Fruit fly (Drosophila melanogaster) whole organism, prepupa: Measurements from ENCODE around the gene CG8460.
A peak's percentile ranks its signal among the peaks of the same experiment; 100 is the strongest.

Source experiments
- Blimp-1 ChIP-seq: fragments of 200-800 bp; sonication (Bioruptor generic); optimal IDR thresholded peaks from 3 replicates; lab custom pipeline; 2017; ENCODE audit warnings: missing biosample characterization, missing genetic modification characterization, mild to moderate bottlenecking, moderate library complexity, missing genetic modification reagents
- CG10631 ChIP-seq: fragments of 200-800 bp; sonication (Bioruptor generic); optimal IDR thresholded peaks from 2 replicates; lab custom pipeline; 2016; ENCODE audit warnings: missing biosample characterization, missing genetic modification characterization
- CG10669 ChIP-seq: fragments of 200-800 bp; sonication (Bioruptor generic); optimal IDR thresholded peaks from 3 replicates; lab custom pipeline; 2018; ENCODE audit warnings: missing biosample characterization, mild to moderate bottlenecking, missing genetic modification characterization, moderate library complexity
- CG11294 ChIP-seq: fragments of 200-800 bp; sonication (Bioruptor generic); IDR thresholded peaks from 2 replicates; pipeline ENCODE4 v1.3.6; 2022; ENCODE audit warnings: missing biosample characterization, missing genetic modification characterization
- CG11762 ChIP-seq: fragments of 200-800 bp; sonication (Bioruptor generic); optimal IDR thresholded peaks from 3 replicates; lab custom pipeline; 2016; ENCODE audit warnings: missing biosample characterization, missing genetic modification characterization; ENCODE audit not compliant: insufficient read depth
- CG11902 ChIP-seq: fragments of 200-800 bp; sonication (Bioruptor generic); optimal IDR thresholded peaks from 3 replicates; lab custom pipeline; 2016; ENCODE audit warnings: missing biosample characterization, missing genetic modification characterization
- CG15336 ChIP-seq: fragments of 200-800 bp; sonication (Bioruptor generic); IDR thresholded peaks from 2 replicates; pipeline ENCODE4 v1.3.6; 2022; ENCODE audit warnings: missing biosample characterization, missing genetic modification characterization
- CG1621 ChIP-seq: fragments of 200-800 bp; sonication (Bioruptor generic); optimal IDR thresholded peaks from 3 replicates; lab custom pipeline; 2018; ENCODE audit warnings: missing biosample characterization, mild to moderate bottlenecking, missing genetic modification characterization
- CG16779 ChIP-seq: fragments of 200-800 bp; sonication (Bioruptor generic); optimal IDR thresholded peaks from 3 replicates; lab custom pipeline; 2017; ENCODE audit warnings: missing biosample characterization, mild to moderate bottlenecking, missing genetic modification characterization
- CG3032 ChIP-seq: fragments of 200-800 bp; optimal IDR thresholded peaks from 2 replicates; lab custom pipeline; 2019; ENCODE audit warnings: missing biosample characterization, mild to moderate bottlenecking, missing genetic modification characterization, moderate library complexity
- CG31627 ChIP-seq: fragments of 200-800 bp; sonication (Bioruptor generic); optimal IDR thresholded peaks from 3 replicates; lab custom pipeline; 2016; ENCODE audit warnings: missing biosample characterization, missing genetic modification characterization
- CG32006 ChIP-seq: fragments of 200-800 bp; sonication (Bioruptor generic); optimal IDR thresholded peaks from 3 replicates; lab custom pipeline; 2017; ENCODE audit warnings: missing biosample characterization, mild to moderate bottlenecking, missing genetic modification characterization
- CG34406 ChIP-seq: fragments of 200-800 bp; sonication (Bioruptor generic); optimal IDR thresholded peaks from 3 replicates; lab custom pipeline; 2016; ENCODE audit warnings: missing biosample characterization, missing genetic modification characterization
- CG3919 ChIP-seq: fragments of 200-800 bp; sonication (Bioruptor generic); optimal IDR thresholded peaks from 3 replicates; lab custom pipeline; 2016; ENCODE audit warnings: missing biosample characterization, missing genetic modification characterization
- CG4318 ChIP-seq: fragments of 200-800 bp; sonication (Bioruptor generic); optimal IDR thresholded peaks from 3 replicates; lab custom pipeline; 2017; ENCODE audit warnings: missing biosample characterization, mild to moderate bottlenecking, missing genetic modification characterization
- CG6163 ChIP-seq: fragments of 200-800 bp; sonication (Bioruptor generic); IDR thresholded peaks from 3 replicates; pipeline ENCODE4 v1.3.6; 2022; ENCODE audit warnings: missing biosample characterization, missing genetic modification characterization
- CG6276 ChIP-seq: fragments of 200-800 bp; sonication (Bioruptor generic); optimal IDR thresholded peaks from 2 replicates; lab custom pipeline; 2017; ENCODE audit warnings: missing biosample characterization, mild to moderate bottlenecking, missing genetic modification characterization
- CG6808 ChIP-seq: fragments of 200-800 bp; sonication (Bioruptor generic); optimal IDR thresholded peaks from 3 replicates; lab custom pipeline; 2017; ENCODE audit warnings: missing biosample characterization, missing genetic modification characterization, mild to moderate bottlenecking, moderate library complexity, missing genetic modification reagents
- CG6854 ChIP-seq: fragments of 200-800 bp; sonication (Bioruptor generic); optimal IDR thresholded peaks from 2 replicates; lab custom pipeline; 2017; ENCODE audit warnings: missing biosample characterization, mild to moderate bottlenecking, missing genetic modification characterization
- CG7368 ChIP-seq: fragments of 200-800 bp; sonication (Bioruptor generic); optimal IDR thresholded peaks from 3 replicates; lab custom pipeline; 2016; ENCODE audit warnings: missing biosample characterization, missing genetic modification characterization
- CG8119 ChIP-seq: fragments of 200-800 bp; sonication (Bioruptor generic); IDR thresholded peaks from 3 replicates; pipeline ENCODE4 v1.3.6; 2022; ENCODE audit warnings: missing biosample characterization, missing genetic modification characterization
- CG8632 ChIP-seq: fragments of 200-800 bp; sonication (Bioruptor generic); optimal IDR thresholded peaks from 3 replicates; lab custom pipeline; 2016; ENCODE audit warnings: missing biosample characterization, missing genetic modification characterization
- Eip75B ChIP-seq: fragments of 200-800 bp; sonication (Bioruptor generic); optimal IDR thresholded peaks from 3 replicates; lab custom pipeline; 2016; ENCODE audit warnings: missing biosample characterization, missing genetic modification characterization
- Eip78C ChIP-seq: fragments of 200-800 bp; sonication (Bioruptor generic); peaks from one replicate; lab custom pipeline; 2016; ENCODE audit warnings: missing biosample characterization, missing genetic modification characterization
- Eip93F ChIP-seq: fragments of 200-800 bp; sonication (Bioruptor generic); optimal IDR thresholded peaks from 2 replicates; lab custom pipeline; 2016; ENCODE audit warnings: missing biosample characterization, mild to moderate bottlenecking, missing genetic modification characterization
- Ets21C ChIP-seq: fragments of 200-800 bp; sonication (Bioruptor generic); optimal IDR thresholded peaks from 3 replicates; lab custom pipeline; 2016; ENCODE audit warnings: missing biosample characterization, missing genetic modification characterization
- Ets96B ChIP-seq: fragments of 200-800 bp; optimal IDR thresholded peaks from 2 replicates; lab custom pipeline; 2019; ENCODE audit warnings: missing biosample characterization, mild to moderate bottlenecking, missing genetic modification characterization, moderate library complexity
- Gug ChIP-seq: fragments of 200-800 bp; sonication (Bioruptor generic); IDR thresholded peaks from 2 replicates; pipeline ENCODE4 v1.3.6; 2022; ENCODE audit warnings: missing biosample characterization, missing genetic modification characterization
- Hr39 ChIP-seq: fragments of 200-800 bp; sonication (Bioruptor generic); optimal IDR thresholded peaks from 2 replicates; lab custom pipeline; 2016; ENCODE audit warnings: missing biosample characterization, missing genetic modification characterization
- Hr4 ChIP-seq: fragments of 200-800 bp; sonication (Bioruptor generic); optimal IDR thresholded peaks from 3 replicates; lab custom pipeline; 2016; ENCODE audit warnings: missing biosample characterization, missing genetic modification characterization
- Lpt ChIP-seq: fragments of 200-800 bp; sonication (Bioruptor generic); optimal IDR thresholded peaks from 3 replicates; lab custom pipeline; 2016; ENCODE audit warnings: missing biosample characterization, missing genetic modification characterization
- OdsH ChIP-seq: fragments of 200-800 bp; sonication (Bioruptor generic); optimal IDR thresholded peaks from 3 replicates; lab custom pipeline; 2016; ENCODE audit warnings: missing biosample characterization, missing genetic modification characterization
- Smox ChIP-seq: fragments of 200-800 bp; sonication (Bioruptor generic); optimal IDR thresholded peaks from 3 replicates; lab custom pipeline; 2016; ENCODE audit warnings: missing biosample characterization, missing genetic modification characterization
- achi ChIP-seq: fragments of 200-800 bp; sonication (Bioruptor generic); optimal IDR thresholded peaks from 3 replicates; lab custom pipeline; 2016; ENCODE audit warnings: missing biosample characterization, missing genetic modification characterization
- acj6 ChIP-seq: fragments of 200-800 bp; sonication (Bioruptor generic); optimal IDR thresholded peaks from 3 replicates; lab custom pipeline; 2016; ENCODE audit warnings: missing biosample characterization, missing genetic modification characterization
- cyc ChIP-seq: fragments of 200-800 bp; sonication (Bioruptor generic); optimal IDR thresholded peaks from 3 replicates; lab custom pipeline; 2016; ENCODE audit warnings: missing biosample characterization, missing genetic modification characterization
- dac ChIP-seq: fragments of 200-800 bp; sonication (Bioruptor generic); optimal IDR thresholded peaks from 2 replicates; lab custom pipeline; 2017; ENCODE audit warnings: missing biosample characterization, mild to moderate bottlenecking, missing genetic modification characterization
- dsx ChIP-seq: fragments of 200-800 bp; optimal IDR thresholded peaks from 3 replicates; lab custom pipeline; 2019; ENCODE audit warnings: missing biosample characterization, mild to moderate bottlenecking, missing genetic modification characterization, moderate library complexity; ENCODE audit not compliant: poor library complexity, severe bottlenecking
- fd85E ChIP-seq: fragments of 200-800 bp; sonication (Bioruptor generic); optimal IDR thresholded peaks from 3 replicates; lab custom pipeline; 2016; ENCODE audit warnings: missing biosample characterization, missing genetic modification characterization
- fkh ChIP-seq: fragments of 200-800 bp; sonication (Bioruptor generic); optimal IDR thresholded peaks from 3 replicates; lab custom pipeline; 2017; ENCODE audit warnings: missing biosample characterization, mild to moderate bottlenecking, missing genetic modification characterization, moderate library complexity
- lz ChIP-seq: fragments of 200-800 bp; sonication (Bioruptor generic); optimal IDR thresholded peaks from 3 replicates; lab custom pipeline; 2016; ENCODE audit warnings: missing biosample characterization, missing genetic modification characterization
- net ChIP-seq: fragments of 200-800 bp; sonication (Bioruptor generic); optimal IDR thresholded peaks from 3 replicates; lab custom pipeline; 2016; ENCODE audit warnings: missing biosample characterization, missing genetic modification characterization
- pdm3 ChIP-seq: fragments of 200-800 bp; sonication (Bioruptor generic); optimal IDR thresholded peaks from 3 replicates; lab custom pipeline; 2016; ENCODE audit warnings: missing biosample characterization, missing genetic modification characterization
- salr ChIP-seq, 2 experiments: fragments of 200-800 bp; sonication (Bioruptor generic); optimal IDR thresholded peaks; 3 replicates each; lab custom pipeline; 2016 to 2018; ENCODE audit warnings: missing biosample characterization in 2 of 2, missing genetic modification characterization in 2 of 2, mild to moderate bottlenecking in 1 of 2
- spab ChIP-seq: fragments of 200-800 bp; sonication (Bioruptor generic); optimal IDR thresholded peaks from 2 replicates; lab custom pipeline; 2017; ENCODE audit warnings: missing biosample characterization, mild to moderate bottlenecking, missing genetic modification characterization, missing genetic modification reagents
- ss ChIP-seq, 2 experiments: fragments of 200-800 bp; sonication (Bioruptor generic); optimal IDR thresholded peaks; 2 replicates in 1 of 2; 3 replicates in 1 of 2; lab custom pipeline; 2017 to 2018; ENCODE audit warnings: mild to moderate bottlenecking in 2 of 2, missing biosample characterization in 2 of 2, missing genetic modification characterization in 2 of 2, moderate library complexity in 1 of 2
- svp ChIP-seq: fragments of 200-800 bp; sonication (Bioruptor generic); peaks from one replicate; lab custom pipeline; 2016; ENCODE audit warnings: missing biosample characterization, missing genetic modification characterization
- topi ChIP-seq: fragments of 200-800 bp; sonication (Bioruptor generic); optimal IDR thresholded peaks from 3 replicates; lab custom pipeline; 2016; ENCODE audit warnings: missing biosample characterization, missing genetic modification characterization
- vri ChIP-seq: fragments of 200-800 bp; sonication (Bioruptor generic); optimal IDR thresholded peaks from 3 replicates; lab custom pipeline; 2016; ENCODE audit warnings: missing biosample characterization, mild to moderate bottlenecking, missing genetic modification characterization

CG8460 gene

dm6 chr2L:8232389-8232788 lies 35.4 kb downstream of the CG8460 start (continued):
- peak; percentile 82 for TF ChIP-seq OdsH (GFP tag; lab: Kevin White, UChicago)
- TF ChIP-seq Ets96B: peak; percentile 85
- peak; percentile 45 for TF ChIP-seq CG11902
- TF ChIP-seq pdm3 (GFP tag; lab: Kevin White, UChicago): peak; percentile 77
- TF ChIP-seq CG10669 (GFP tag; lab: Kevin White, UChicago): peak; percentile 91
- TF ChIP-seq CG34406 (GFP tag; lab: Kevin White, UChicago): peak; percentile 72
- TF ChIP-seq ss (GFP tag; optimal IDR thresholded peaks at IDR 0.05; lab: Kevin White, UChicago): peak; percentile 89 to 91
- TF ChIP-seq CG3032: peak; percentile 91
- no peak for TF ChIP-seq fkh (GFP tag; lab: Kevin White, UChicago)
- TF ChIP-seq CG1621 (tag; lab: Kevin White, UChicago): peak; percentile 89
- TF ChIP-seq Hr39 (GFP tag; lab: Kevin White, UChicago): peak; percentile 59
- peak; percentile 49 for TF ChIP-seq Smox (GFP tag; lab: Kevin White, UChicago)

dm6 chr2L:8233571-8233970 lies 36.6 kb downstream of the CG8460 start:
- TF ChIP-seq Smox (GFP tag; lab: Kevin White, UChicago) (no peak), CG6163 (GFP tag; lab: Robert Waterston, UW) (no peak), pdm3 (GFP tag; lab: Kevin White, UChicago) (no peak), ss (GFP tag; optimal IDR thresholded peaks at IDR 0.05; lab: Kevin White, UChicago) (peak; percentile 3 to 45), CG7368 (no peak), Lpt (GFP tag; lab: Kevin White, UChicago) (no peak), cyc (GFP tag; lab: Kevin White, UChicago) (no peak), net (no peak), CG11294 (GFP tag; lab: Robert Waterston, UW) (no peak), topi (no peak), salr (GFP tag; optimal IDR thresholded peaks at IDR 0.05; lab: Kevin White, UChicago) (no peak), CG11762 (GFP tag; lab: Kevin White, UChicago) (no peak), CG15336 (GFP tag; lab: Robert Waterston, UW) (no peak), Gug (no peak), CG6808 (no peak), lz (GFP tag; lab: Kevin White, UChicago) (no peak), CG10669 (GFP tag; lab: Kevin White, UChicago) (no peak), Ets21C (GFP tag; lab: Kevin White, UChicago) (no peak), CG11902 (no peak), CG3032 (no peak), Ets96B (no peak), Eip78C (GFP tag; lab: Kevin White, UChicago) (peak; percentile 28), Eip93F (GFP tag; lab: Kevin White, UChicago) (no peak), CG32006 (GFP tag; lab: Kevin White, UChicago) (no peak), spab (no peak), CG6276 (no peak), dsx (GFP tag; lab: Kevin White, UChicago) (no peak), CG10631 (peak; percentile 2), OdsH (GFP tag; lab: Kevin White, UChicago) (no peak), Hr4 (GFP tag; lab: Kevin White, UChicago) (no peak), achi (GFP tag; lab: Kevin White, UChicago) (no peak), CG16779 (tag; lab: Kevin White, UChicago) (no peak), acj6 (GFP tag; lab: Kevin White, UChicago) (no peak), CG4318 (GFP tag; lab: Kevin White, UChicago) (no peak), vri (GFP tag; lab: Kevin White, UChicago) (peak; percentile 16), fd85E (GFP tag; lab: Kevin White, UChicago) (no peak), dac (GFP tag; lab: Kevin White, UChicago) (no peak), CG3919 (GFP tag; lab: Kevin White, UChicago) (no peak), svp (no peak), CG1621 (tag; lab: Kevin White, UChicago) (no peak), CG8119 (GFP tag; lab: Robert Waterston, UW) (no peak), Eip75B (GFP tag; lab: Kevin White, UChicago) (no peak), CG34406 (GFP tag; lab: Kevin White, UChicago) (peak; percentile 26), Hr39 (GFP tag; lab: Kevin White, UChicago) (no peak), Blimp-1 (GFP tag; lab: Kevin White, UChicago) (peak; percentile 39), CG8632 (GFP tag; lab: Kevin White, UChicago) (peak; percentile 25), CG31627 (GFP tag; lab: Kevin White, UChicago) (no peak), CG6854 (GFP tag; lab: Kevin White, UChicago) (no peak)
